Worm (Caenorhabditis elegans) whole organism, late embryonic: Measurements from ENCODE around the gene nlp-36.
A peak's percentile ranks its signal among the peaks of the same experiment; 100 is the strongest.

Experiments
- F13H6.1 ChIP-seq: sonication (generic microtip); optimal IDR thresholded peaks from 2 replicates; lab custom pipeline; 2016; ENCODE audit warnings: missing genetic modification characterization, missing compliant biosample characterization
- K09A11.1 ChIP-seq: sonication (generic microtip); optimal IDR thresholded peaks from 2 replicates; lab custom pipeline; 2017; ENCODE audit warnings: antibody characterized with exemption, mild to moderate bottlenecking, missing genetic modification characterization, missing compliant biosample characterization; ENCODE audit not compliant: insufficient read depth
- ceh-14 ChIP-seq: sonication (generic microtip); optimal IDR thresholded peaks from 2 replicates; lab custom pipeline; 2016; ENCODE audit warnings: missing genotype, missing genetic modification characterization, missing compliant biosample characterization
- ceh-18 ChIP-seq: sonication (generic microtip); optimal IDR thresholded peaks from 2 replicates; lab custom pipeline; 2016; ENCODE audit warnings: missing genetic modification characterization, missing compliant biosample characterization
- ceh-22 ChIP-seq: sonication (generic microtip); optimal IDR thresholded peaks from 2 replicates; lab custom pipeline; 2017; ENCODE audit warnings: missing biosample characterization, missing genetic modification characterization
- ceh-31 ChIP-seq: sonication (generic microtip); optimal IDR thresholded peaks from 2 replicates; lab custom pipeline; 2016; ENCODE audit warnings: missing genetic modification characterization, missing compliant biosample characterization
- ceh-34 ChIP-seq: sonication (generic microtip); optimal IDR thresholded peaks from 2 replicates; lab custom pipeline; 2016; ENCODE audit warnings: mild to moderate bottlenecking, missing genetic modification characterization, missing compliant biosample characterization
- ceh-45 ChIP-seq: fragments of 200-800 bp; sonication (Bioruptor generic); IDR thresholded peaks from 2 replicates; pipeline ENCODE4 v1.3.6; 2022; ENCODE audit warnings: missing genetic modification reagents, missing genetic modification characterization, missing compliant biosample characterization
- ceh-48 ChIP-seq: sonication (generic microtip); optimal IDR thresholded peaks from 2 replicates; lab custom pipeline; 2016; ENCODE audit warnings: missing genetic modification characterization, inconsistent platforms, missing compliant biosample characterization
- che-1 ChIP-seq: sonication (generic microtip); optimal IDR thresholded peaks from 2 replicates; lab custom pipeline; 2016; ENCODE audit warnings: mild to moderate bottlenecking, missing genetic modification characterization, missing compliant biosample characterization
- elt-2 ChIP-seq: sonication (generic microtip); optimal IDR thresholded peaks from 2 replicates; lab custom pipeline; 2016; ENCODE audit warnings: missing genetic modification reagents, missing genetic modification characterization, missing compliant biosample characterization
- ets-4 ChIP-seq: sonication (generic microtip); optimal IDR thresholded peaks from 2 replicates; lab custom pipeline; 2016; ENCODE audit warnings: missing genetic modification characterization, missing compliant biosample characterization
- eyg-1 ChIP-seq: sonication (generic microtip); optimal IDR thresholded peaks from 2 replicates; lab custom pipeline; 2016; ENCODE audit warnings: missing genotype, missing genetic modification characterization, missing compliant biosample characterization
- fkh-10 ChIP-seq: fragments of 150-350 bp; optimal IDR thresholded peaks from 2 replicates; lab custom pipeline; 2014; ENCODE audit warnings: missing biosample characterization, missing genetic modification reagents, missing genetic modification characterization
- hlh-13 ChIP-seq: fragments of 200-800 bp; sonication (Bioruptor generic); optimal IDR thresholded peaks from 2 replicates; lab custom pipeline; 2018; ENCODE audit warnings: mild to moderate bottlenecking, missing genetic modification characterization, missing compliant biosample characterization
- hlh-6 ChIP-seq: sonication (generic microtip); optimal IDR thresholded peaks from 2 replicates; lab custom pipeline; 2016; ENCODE audit warnings: missing genotype, missing genetic modification characterization, missing compliant biosample characterization
- lin-11 ChIP-seq: fragments of 200-800 bp; sonication (Bioruptor generic); optimal IDR thresholded peaks from 2 replicates; lab custom pipeline; 2018; ENCODE audit warnings: mild to moderate bottlenecking, missing genetic modification characterization, missing compliant biosample characterization
- madf-2 ChIP-seq: sonication (generic microtip); optimal IDR thresholded peaks from 2 replicates; lab custom pipeline; 2017; ENCODE audit warnings: missing genetic modification characterization, missing compliant biosample characterization
- mec-3 ChIP-seq: sonication (generic microtip); optimal IDR thresholded peaks from 2 replicates; lab custom pipeline; 2016; ENCODE audit warnings: borderline replicate concordance, missing genetic modification characterization, missing compliant biosample characterization
- nfya-1 ChIP-seq: sonication (generic microtip); optimal IDR thresholded peaks from 2 replicates; lab custom pipeline; 2017; ENCODE audit warnings: missing genetic modification characterization, mild to moderate bottlenecking, missing compliant biosample characterization, antibody characterized with exemption, moderate library complexity
- pag-3 ChIP-seq: sonication (generic microtip); optimal IDR thresholded peaks from 2 replicates; lab custom pipeline; 2016; ENCODE audit warnings: missing compliant biosample characterization, missing genetic modification characterization, borderline replicate concordance
- pat-9 ChIP-seq: fragments of 200-800 bp; sonication (Bioruptor generic); optimal IDR thresholded peaks from 2 replicates; lab custom pipeline; 2018; ENCODE audit warnings: mild to moderate bottlenecking, missing genetic modification characterization, moderate library complexity, missing compliant biosample characterization
- pha-2 ChIP-seq: sonication (generic microtip); optimal IDR thresholded peaks from 2 replicates; lab custom pipeline; 2017; ENCODE audit warnings: mild to moderate bottlenecking, missing genetic modification characterization, missing compliant biosample characterization
- pros-1 ChIP-seq: fragments of 150-350 bp; optimal IDR thresholded peaks from 2 replicates; lab custom pipeline; 2014; ENCODE audit warnings: missing biosample characterization, missing genetic modification reagents, missing genetic modification characterization
- rnt-1 ChIP-seq: sonication (generic microtip); optimal IDR thresholded peaks from 2 replicates; lab custom pipeline; 2016; ENCODE audit warnings: missing genetic modification characterization, missing compliant biosample characterization
- sdc-2 ChIP-seq: sonication (generic microtip); optimal IDR thresholded peaks from 2 replicates; lab custom pipeline; 2016; ENCODE audit warnings: missing genotype, missing genetic modification characterization, missing compliant biosample characterization
- sox-2 ChIP-seq: fragments of 200-800 bp; sonication (Bioruptor generic); IDR thresholded peaks from 2 replicates; pipeline ENCODE4 v1.3.6; 2022; ENCODE audit warnings: missing genetic modification reagents, missing genetic modification characterization, missing compliant biosample characterization
- syd-9 ChIP-seq: sonication (generic microtip); optimal IDR thresholded peaks from 2 replicates; lab custom pipeline; 2016; ENCODE audit warnings: mild to moderate bottlenecking, missing genetic modification characterization, moderate library complexity, missing compliant biosample characterization
- tbx-2 ChIP-seq: sonication (generic microtip); optimal IDR thresholded peaks from 2 replicates; lab custom pipeline; 2016; ENCODE audit warnings: missing genetic modification characterization, missing compliant biosample characterization
- tbx-7 ChIP-seq: sonication (generic microtip); optimal IDR thresholded peaks from 2 replicates; lab custom pipeline; 2016; ENCODE audit warnings: missing genotype, missing genetic modification characterization, missing compliant biosample characterization
- ttx-3 ChIP-seq: sonication (generic microtip); optimal IDR thresholded peaks from 2 replicates; lab custom pipeline; 2016; ENCODE audit warnings: missing genetic modification reagents, missing genetic modification characterization, missing compliant biosample characterization
- unc-55 ChIP-seq: sonication (generic microtip); optimal IDR thresholded peaks from 2 replicates; lab custom pipeline; 2017; ENCODE audit warnings: missing biosample characterization, missing genetic modification reagents, missing genetic modification characterization

nlp-36 gene

DNA sequence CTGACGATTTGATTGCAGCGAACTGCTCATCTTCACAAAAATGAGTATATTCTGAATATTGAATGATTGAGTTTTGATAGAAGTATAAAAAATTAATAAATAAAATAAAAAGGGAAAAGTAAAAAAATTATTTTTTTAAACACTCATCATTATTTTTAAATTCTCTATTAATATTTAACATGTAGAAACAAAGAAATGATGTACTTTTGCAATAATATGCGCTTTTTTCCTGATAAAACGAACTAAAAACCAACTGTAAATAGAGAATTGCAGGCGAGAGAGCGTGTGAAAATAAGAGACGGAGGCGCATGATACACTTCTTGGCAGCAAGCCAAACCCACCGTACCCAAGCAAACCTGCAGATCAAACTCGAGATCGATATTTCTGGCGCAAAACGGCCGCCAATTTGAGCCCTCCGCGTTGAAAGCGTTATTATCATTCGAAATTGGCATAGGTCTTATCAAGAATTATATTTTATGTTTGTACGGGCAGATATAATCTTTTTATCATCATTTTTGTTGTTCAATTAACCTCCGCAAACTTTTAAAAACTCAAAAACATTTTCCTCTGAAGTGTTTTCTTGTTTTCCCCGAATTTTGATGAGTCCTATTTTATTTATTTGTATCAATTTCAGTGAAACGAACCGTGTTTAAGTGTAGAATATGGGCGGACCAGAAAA, 32.4 kb upstream of the nlp-36 start, which contains the start of the genes rheb-1 and spk-1 (continued):
- TF ChIP-seq che-1 (tag; lab: Kevin White, UChicago) (peak; percentile 34), ets-4 (tag; lab: Kevin White, UChicago) (peak; percentile 22), mec-3 (no peak)

DNA sequence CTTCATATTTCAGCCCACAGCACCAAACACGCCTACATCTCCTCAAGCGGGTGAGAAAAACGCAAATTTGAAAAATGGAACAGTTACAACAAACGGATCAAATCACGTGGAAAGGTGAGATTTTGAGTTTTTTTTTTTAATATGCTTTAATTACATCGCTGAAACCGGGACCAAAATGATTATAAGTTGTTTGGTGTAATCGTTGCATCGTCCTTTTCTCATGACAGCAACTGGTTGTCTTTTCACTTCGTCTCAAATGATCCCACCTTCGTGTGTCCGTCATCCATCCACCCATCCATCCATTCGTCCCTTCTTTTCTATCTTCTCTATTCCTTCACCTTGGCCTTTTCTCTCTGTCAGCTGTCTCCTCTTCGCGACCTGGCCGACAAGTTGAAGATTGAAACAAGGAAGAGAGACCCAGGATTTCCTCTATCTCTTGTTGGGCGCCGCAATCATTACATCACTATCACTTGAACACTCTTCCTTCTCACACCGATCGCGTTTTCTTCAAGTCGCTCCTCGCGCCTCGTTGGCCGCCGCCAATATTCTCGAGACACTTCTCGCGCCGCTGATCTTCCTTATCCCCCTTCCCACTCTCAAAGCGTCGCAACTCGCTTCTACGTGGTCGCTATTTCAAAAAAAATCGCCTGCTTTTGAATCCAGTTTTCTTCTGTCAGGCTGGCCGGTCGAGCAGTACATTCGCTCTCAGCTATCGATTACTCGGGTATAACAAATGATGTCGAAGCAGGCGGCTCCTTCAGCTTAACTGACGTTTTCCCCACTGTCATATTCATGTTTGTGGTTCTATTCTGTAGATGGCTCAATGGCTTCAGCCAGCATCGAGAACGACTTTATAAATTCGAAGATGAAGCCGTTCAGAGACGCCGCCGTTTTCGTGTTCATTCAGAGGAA, 31.1 kb upstream of the nlp-36 start:
- TF ChIP-seq mec-3 (no peak), elt-2 (no peak), K09A11.1 (no peak), ceh-34 (tag; lab: Kevin White, UChicago) (peak; percentile 49), ceh-48 (tag; lab: Kevin White, UChicago) (no peak), sox-2 (no peak), tbx-7 (tag; lab: Kevin White, UChicago) (no peak), ceh-18 (peak; percentile 77), unc-55 (GFP tag; lab: Kevin White, UChicago) (peak; percentile 85), rnt-1 (tag; lab: Kevin White, UChicago) (peak; percentile 29), ceh-45 (no peak), syd-9 (no peak), hlh-6 (tag; lab: Kevin White, UChicago) (no peak), fkh-10 (GFP tag; lab: Kevin White, UChicago) (no peak), pat-9 (no peak), ceh-31 (no peak), tbx-2 (tag; lab: Kevin White, UChicago) (peak; percentile 36), nfya-1 (tag; lab: Kevin White, UChicago) (peak; percentile 44), ceh-14 (tag; lab: Kevin White, UChicago) (no peak), ttx-3 (tag; lab: Kevin White, UChicago) (no peak), madf-2 (tag; lab: Kevin White, UChicago) (no peak), pros-1 (no peak), ceh-22 (no peak)

DNA sequence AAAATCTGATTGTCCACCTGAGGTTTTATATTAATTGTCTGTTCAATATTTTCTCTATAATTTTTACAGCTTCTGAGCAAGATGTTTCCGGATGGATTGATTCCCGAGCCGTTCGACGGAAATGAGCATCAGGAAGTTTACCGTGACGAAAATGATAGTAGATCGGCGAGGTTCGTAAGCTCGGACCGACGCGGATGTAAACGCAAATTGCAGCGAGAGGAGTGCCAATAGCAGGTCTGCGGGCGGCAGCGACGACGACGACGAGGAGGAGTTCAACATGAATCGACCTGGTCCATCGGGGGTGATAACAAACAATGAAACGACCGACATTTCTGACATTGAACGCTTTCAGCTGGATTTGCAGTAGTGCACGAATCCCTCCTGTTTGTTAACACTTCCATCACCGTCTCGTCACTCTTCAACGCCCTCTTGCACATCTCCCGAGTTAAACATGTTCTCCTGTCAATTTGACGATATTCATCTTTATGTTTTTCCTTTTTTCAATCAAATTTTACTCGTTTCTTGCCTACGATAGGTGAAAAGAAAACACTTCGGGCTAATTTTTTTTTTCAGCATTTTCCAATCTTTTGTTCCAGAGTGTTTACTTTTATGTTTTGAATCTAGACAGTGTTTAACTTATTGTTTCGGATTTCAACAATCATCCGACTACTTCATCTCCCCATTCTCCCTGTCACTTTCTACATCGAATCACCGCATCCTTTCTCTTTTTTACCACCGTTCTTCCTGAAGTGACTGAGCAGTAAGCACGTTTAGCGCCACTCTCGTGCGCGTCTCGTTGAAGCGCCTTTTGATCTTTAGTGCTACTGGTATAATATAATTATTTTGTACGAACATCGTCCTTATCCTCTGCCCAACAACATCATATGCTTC, 26.4 kb upstream of the nlp-36 start:
- TF ChIP-seq hlh-13 = no peak
- no peak for TF ChIP-seq sdc-2 (tag; lab: Kevin White, UChicago)
- no peak for TF ChIP-seq lin-11 (tag; lab: Kevin White, UChicago)
- no peak for TF ChIP-seq pha-2 (tag; lab: Kevin White, UChicago)
- TF ChIP-seq mec-3 = no peak
- TF ChIP-seq che-1 (tag; lab: Kevin White, UChicago) = no peak
- TF ChIP-seq ets-4 (tag; lab: Kevin White, UChicago) = no peak
- no peak for TF ChIP-seq tbx-2 (tag; lab: Kevin White, UChicago)
- no peak for TF ChIP-seq pag-3 (tag; lab: Kevin White, UChicago)
- TF ChIP-seq F13H6.1 (tag; lab: Kevin White, UChicago) = no peak
- TF ChIP-seq eyg-1 (tag; lab: Kevin White, UChicago) = no peak
- no peak for TF ChIP-seq nfya-1 (tag; lab: Kevin White, UChicago)
- no peak for TF ChIP-seq rnt-1 (tag; lab: Kevin White, UChicago)
